Worm (Caenorhabditis elegans): ENCODE data around the gene srab-1.
A peak's percentile ranks its signal among the peaks of the same experiment; 100 is the strongest.

DNA sequence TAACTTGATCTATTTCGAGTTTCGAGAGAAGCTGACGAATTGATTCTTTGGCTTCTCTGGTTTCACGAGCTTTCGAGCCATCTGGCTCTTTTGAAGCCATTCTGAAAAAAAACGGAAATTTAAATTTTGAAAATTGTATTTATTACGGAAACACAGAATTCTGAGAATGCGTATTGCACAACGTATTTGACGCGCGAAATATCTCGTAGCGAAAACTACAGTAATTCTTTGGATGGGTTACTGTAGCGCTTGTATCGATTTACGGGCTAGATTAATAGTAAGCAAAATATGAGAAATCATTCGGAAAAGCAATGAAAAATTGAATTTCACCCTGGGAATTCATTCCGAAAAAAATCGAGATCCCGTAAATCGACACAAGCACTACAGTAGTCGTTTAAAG is 11.7 kb upstream of the srab-1 start, which contains the start of gene C04F5.8:
- TF ChIP-seq sptf-2 (GFP tag; optimal IDR thresholded peaks at IDR 0.05) (no peak), unc-62 (GFP tag; optimal IDR thresholded peaks at IDR 0.05) (no peak), lsl-1 (GFP tag; optimal IDR thresholded peaks at IDR 0.05) (peak; percentile 38), lin-26 (GFP tag; IDR thresholded peaks at IDR 0.05) (no peak)

Measured in whole organism, young adult.